Worm (Caenorhabditis elegans): ENCODE data around the gene C10G8.2.

- no peak for TF ChIP-seq pes-1 (GFP tag; IDR thresholded peaks at IDR 0.05)
- TF ChIP-seq ceh-13 (GFP tag; optimal IDR thresholded peaks at IDR 0.05) = no peak
- TF ChIP-seq ama-1 (optimal IDR thresholded peaks at IDR 0.05) = no peak
These were observed 35.3 kb downstream of the C10G8.2 start, which contains the start of gene T09D3.3 for ce11 chrV:5349471-5349870.
